Worm (Caenorhabditis elegans): Measurements from ENCODE around the gene R07H5.11.

Gene R07H5.11

DNA sequence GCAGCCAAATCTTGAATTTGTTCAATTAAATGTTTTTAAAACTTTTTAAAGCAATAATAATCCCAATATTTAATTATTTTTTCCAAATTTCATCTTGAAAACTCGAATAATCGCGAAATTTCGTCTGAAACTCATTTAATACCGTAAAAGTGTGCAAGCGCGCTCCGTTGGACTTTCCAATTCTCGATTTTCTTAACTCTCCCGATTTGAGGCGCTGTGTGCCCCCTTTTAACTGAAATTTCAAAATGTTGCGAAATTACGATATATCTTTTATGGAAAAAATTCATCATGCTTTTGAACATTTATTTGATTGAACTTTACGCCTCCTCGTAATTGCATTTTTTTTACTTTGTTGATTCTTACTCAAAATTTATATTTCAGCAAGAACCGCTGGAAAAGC is at the start of gene R07H5.11:
Gene R07H5.11, plus strand, starts transcription at position 380 of the 400 bp plus-strand sequence.
- TF ChIP-seq cebp-1 (GFP tag; IDR thresholded peaks at IDR 0.05): peak; percentile 78
- TF ChIP-seq cebp-1 (tag; optimal IDR thresholded peaks at IDR 0.05): peak; percentile 70
- peak; percentile 60 for TF ChIP-seq mcd-1 (GFP tag; IDR thresholded peaks at IDR 0.05)

DNA sequence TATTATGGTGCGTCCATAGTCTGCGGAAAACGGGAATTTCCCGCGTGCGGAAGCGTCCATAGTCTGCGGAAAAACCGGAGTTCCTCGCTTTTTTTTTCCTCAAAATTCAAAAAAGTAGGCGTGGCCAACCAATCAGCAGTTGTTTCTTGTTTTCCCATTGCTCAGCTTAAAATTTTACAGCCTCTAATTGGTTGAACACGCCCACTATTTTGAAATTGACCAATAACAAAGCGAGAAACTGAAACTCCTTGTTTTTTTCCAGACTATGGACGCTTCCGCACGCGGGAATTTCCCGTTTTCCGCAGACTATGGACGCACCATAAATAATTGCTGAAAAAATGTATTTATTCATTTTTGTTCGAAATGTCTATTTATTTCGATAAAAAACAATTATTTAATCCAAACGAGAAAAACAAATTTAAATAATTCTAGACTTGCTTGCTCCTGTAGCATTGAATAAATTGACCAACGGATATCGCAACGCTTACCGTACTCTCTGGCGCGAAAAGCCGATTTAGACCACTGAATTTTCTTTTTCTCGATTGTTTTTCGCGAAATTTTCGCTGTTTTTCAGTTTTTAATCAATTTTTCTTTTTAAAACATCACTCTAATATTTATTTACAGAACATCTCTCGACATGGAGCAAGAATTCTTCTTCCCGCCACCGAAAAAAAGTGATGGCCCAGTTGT is 48.0 kb upstream of the R07H5.11 start, which contains the start of gene C08F8.3:
Gene C08F8.3, plus strand, starts transcription at position 620 of the 690 bp plus-strand sequence.
- TF ChIP-seq hmg-1.2 (GFP tag; IDR thresholded peaks at IDR 0.05) (peak; percentile 49), lsl-1 (GFP tag; optimal IDR thresholded peaks at IDR 0.05) (peak; percentile 89), madf-6 (GFP tag; IDR thresholded peaks at IDR 0.05) (peak; percentile 95), nfya-2 (GFP tag; IDR thresholded peaks at IDR 0.05) (0 out of 2 replicates have a peak, but pooled peaks have one; percentile 90), efl-1 (GFP tag; optimal IDR thresholded peaks at IDR 0.05) (peak; percentile 95), ceh-91 (GFP tag; IDR thresholded peaks at IDR 0.05) (peak; percentile 85), unc-130 (GFP tag; optimal IDR thresholded peaks at IDR 0.05) (peak; percentile 31), dox-1 (GFP tag; IDR thresholded peaks at IDR 0.05) (peak; percentile 44; the same call in 1 of the 2 replicates), snpc-3.4 (tag; optimal IDR thresholded peaks at IDR 0.05) (peak; percentile 77), xnd-1 (tag; optimal IDR thresholded peaks at IDR 0.05) (peak; percentile 78), F33H1.4 (GFP tag; IDR thresholded peaks at IDR 0.05) (peak; percentile 76), D2030.7 (GFP tag; IDR thresholded peaks at IDR 0.05) (peak; percentile 90), madf-8 (GFP tag; conservative IDR thresholded peaks at IDR 0.05) (peak; percentile 92), lin-54 (GFP tag; optimal IDR thresholded peaks at IDR 0.05) (peak; percentile 23), nfyb-1 (GFP tag; IDR thresholded peaks at IDR 0.05) (peak; percentile 93), dpl-1 (GFP tag; optimal IDR thresholded peaks at IDR 0.05) (peak; percentile 71), hsf-1 (GFP tag; IDR thresholded peaks at IDR 0.05) (peak; percentile 81; the same call in 1 of the 2 replicates), ceh-100 (GFP tag; IDR thresholded peaks at IDR 0.05) (0 out of 2 replicates have a peak, but pooled peaks have one; percentile 23), F49E8.2 (tag; optimal IDR thresholded peaks at IDR 0.05; ENCODE audit: insufficient read depth) (peak; percentile 50)

DNA sequence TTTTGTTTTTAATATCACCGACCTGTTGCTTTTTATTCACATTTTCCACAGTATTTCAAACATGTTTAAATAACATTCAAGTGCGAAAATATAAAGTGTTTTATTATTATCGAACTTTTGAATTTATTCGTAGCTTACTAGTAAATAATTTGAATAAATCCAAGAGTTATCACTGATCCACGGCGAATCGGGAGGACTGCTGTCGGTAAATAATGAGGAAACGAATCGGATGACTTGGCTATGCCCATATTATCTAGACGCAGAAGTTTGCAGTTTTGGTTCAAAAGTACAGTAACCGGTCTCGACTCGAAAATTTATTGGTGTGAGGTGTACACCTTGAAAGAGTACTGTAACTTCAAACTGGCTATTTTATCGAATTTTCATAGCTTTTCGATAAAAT is 46.0 kb upstream of the R07H5.11 start:
- TF ChIP-seq F52B5.7 (tag; optimal IDR thresholded peaks at IDR 0.05) (no peak), madf-3 (GFP tag; IDR thresholded peaks at IDR 0.05) (0 out of 2 replicates have a peak, but pooled peaks have one; percentile 53), nhr-120 (GFP tag; IDR thresholded peaks at IDR 0.05) (no peak), pha-4 (tag; optimal IDR thresholded peaks at IDR 0.05) (no peak), snpc-4 (GFP tag; optimal IDR thresholded peaks at IDR 0.05) (no peak), snpc-4 (tag; optimal IDR thresholded peaks at IDR 0.05) (no peak), K11D2.4 (GFP tag; IDR thresholded peaks at IDR 0.05) (no peak), B0336.3 (GFP tag; IDR thresholded peaks at IDR 0.05) (no peak), lag-1 (GFP tag; IDR thresholded peaks at IDR 0.05) (no peak), B0035.1 (tag; optimal IDR thresholded peaks at IDR 0.05) (no peak), madf-6 (GFP tag; IDR thresholded peaks at IDR 0.05) (no peak; the same call in 1 of the 2 replicates), fkh-3 (tag; optimal IDR thresholded peaks at IDR 0.05) (no peak), rcor-1 (GFP tag; IDR thresholded peaks at IDR 0.05) (no peak), hmg-1.2 (GFP tag; IDR thresholded peaks at IDR 0.05) (no peak), F49E8.2 (tag; optimal IDR thresholded peaks at IDR 0.05; ENCODE audit: insufficient read depth) (peak; percentile 5), lin-26 (GFP tag; IDR thresholded peaks at IDR 0.05) (no peak), mcd-1 (GFP tag; IDR thresholded peaks at IDR 0.05) (no peak), hsf-1 (GFP tag; IDR thresholded peaks at IDR 0.05) (0 out of 2 replicates have a peak, but pooled peaks have one; percentile 62)

All from whole organism, young adult.